Worm (Caenorhabditis elegans): Measurements from ENCODE around the gene C31B8.12.

DNA sequence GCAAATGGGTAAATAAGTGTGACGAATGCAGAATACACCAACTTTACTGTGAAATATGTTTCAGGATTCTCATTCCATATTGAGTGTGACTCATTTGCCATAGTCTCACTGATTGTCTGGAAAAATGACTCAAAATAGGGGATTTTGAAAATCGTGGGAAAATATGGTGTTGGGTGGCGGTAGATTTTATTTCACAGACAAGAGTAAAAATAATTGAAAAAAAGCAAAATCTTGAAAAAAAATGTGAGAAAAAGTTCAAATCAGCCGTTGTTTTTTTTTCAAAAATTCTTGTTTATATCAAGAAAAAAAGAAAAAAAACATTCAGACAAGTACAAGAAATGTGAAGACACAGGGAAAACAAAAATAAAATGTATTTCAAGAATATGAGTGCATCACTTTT lies 4.9 kb downstream of the C31B8.12 start, which contains the start of gene srh-38:
- no peak for TF ChIP-seq ztf-26 (tag; optimal IDR thresholded peaks at IDR 0.05)
- no peak for TF ChIP-seq zfh-2 (GFP tag; conservative IDR thresholded peaks at IDR 0.05)

All from whole organism, young adult.